Fruit fly (Drosophila melanogaster) whole organism, embryonic: ENCODE results near the gene CG14142.

Experiments used
- Asciz ChIP-seq: fragments of 200-800 bp; sonication (Bioruptor generic); optimal IDR thresholded peaks from 2 replicates; lab custom pipeline; 2017; ENCODE audit warnings: missing biosample characterization, mild to moderate bottlenecking, missing genetic modification characterization, missing genetic modification reagents
- Awh ChIP-seq: fragments of 200-800 bp; sonication (Bioruptor generic); IDR thresholded peaks from 2 replicates; pipeline ENCODE4, ENCODE4 v1.3.6; 2022; ENCODE audit warnings: missing biosample characterization, missing genetic modification characterization
- B-H2 ChIP-seq: fragments of 200-800 bp; sonication (Bioruptor generic); optimal IDR thresholded peaks from 2 replicates; lab custom pipeline; 2018; ENCODE audit warnings: missing biosample characterization, mild to moderate bottlenecking, missing genetic modification characterization
- Blimp-1 ChIP-seq: fragments of 200-800 bp; sonication (Bioruptor generic); optimal IDR thresholded peaks from 3 replicates; lab custom pipeline; 2018; ENCODE audit warnings: missing biosample characterization, missing genetic modification characterization, mild to moderate bottlenecking, moderate library complexity, missing genetic modification reagents
- CG10321 ChIP-seq: fragments of 200-800 bp; sonication (Bioruptor generic); IDR thresholded peaks from 2 replicates; pipeline ENCODE4 v1.3.6; 2022; ENCODE audit warnings: missing biosample characterization, missing genetic modification characterization
- CG10565 ChIP-seq: fragments of 200-800 bp; sonication (Bioruptor generic); optimal IDR thresholded peaks from 3 replicates; lab custom pipeline; 2016; ENCODE audit warnings: missing biosample characterization, mild to moderate bottlenecking, missing genetic modification characterization
- CG11696 ChIP-seq: fragments of 200-800 bp; sonication (Bioruptor generic); IDR thresholded peaks from 2 replicates; pipeline ENCODE4 v1.3.6; 2022; ENCODE audit warnings: missing biosample characterization, missing genetic modification characterization
- CG12769 ChIP-seq: fragments of 200-800 bp; sonication (Bioruptor generic); optimal IDR thresholded peaks from 2 replicates; lab custom pipeline; 2019; ENCODE audit warnings: missing biosample characterization, mild to moderate bottlenecking, missing genetic modification characterization, moderate library complexity
- CG14860 ChIP-seq: fragments of 200-800 bp; sonication (Bioruptor generic); IDR thresholded peaks from 3 replicates; pipeline ENCODE4 v1.3.6; 2022; ENCODE audit warnings: missing biosample characterization, missing genetic modification characterization; ENCODE audit not compliant: partially characterized antibody
- CG15479 ChIP-seq: fragments of 200-800 bp; sonication (Bioruptor generic); optimal IDR thresholded peaks from 3 replicates; lab custom pipeline; 2019; ENCODE audit warnings: missing biosample characterization, mild to moderate bottlenecking, missing genetic modification characterization, moderate library complexity
- CG16779 ChIP-seq: fragments of 200-800 bp; sonication (Bioruptor generic); IDR thresholded peaks from 2 replicates; pipeline ENCODE4 v1.3.6; 2022; ENCODE audit warnings: missing biosample characterization, missing genetic modification characterization
- CG16815 ChIP-seq: fragments of 200-800 bp; sonication (Bioruptor generic); optimal IDR thresholded peaks from 3 replicates; lab custom pipeline; 2017; ENCODE audit warnings: missing biosample characterization, mild to moderate bottlenecking, missing genetic modification characterization
- CG18476 ChIP-seq: fragments of 200-800 bp; sonication (Bioruptor generic); optimal IDR thresholded peaks from 2 replicates; lab custom pipeline; 2016; ENCODE audit warnings: missing biosample characterization, mild to moderate bottlenecking, missing genetic modification characterization
- CG2120 ChIP-seq: fragments of 200-800 bp; sonication (Bioruptor generic); optimal IDR thresholded peaks from 3 replicates; lab custom pipeline; 2016; ENCODE audit warnings: missing biosample characterization, missing genetic modification characterization
- CG2199 ChIP-seq: fragments of 200-800 bp; sonication (Bioruptor generic); IDR thresholded peaks from 3 replicates; pipeline ENCODE4 v1.3.6; 2022; ENCODE audit warnings: missing biosample characterization, missing genetic modification characterization
- CG34422 ChIP-seq: fragments of 200-800 bp; sonication (Bioruptor generic); IDR thresholded peaks from 3 replicates; pipeline ENCODE4 v1.3.6; 2022; ENCODE audit warnings: missing biosample characterization, missing genetic modification characterization
- CG3726 ChIP-seq: fragments of 200-800 bp; sonication (Bioruptor generic); IDR thresholded peaks from 3 replicates; pipeline ENCODE4, ENCODE4 v1.3.6; 2022; ENCODE audit warnings: missing biosample characterization, missing genetic modification characterization
- CG6175 ChIP-seq: fragments of 200-800 bp; sonication (Bioruptor generic); IDR thresholded peaks from 3 replicates; pipeline ENCODE4 v1.3.6; 2022; ENCODE audit warnings: missing biosample characterization, missing genetic modification characterization
- CG6765 ChIP-seq: fragments of 200-800 bp; sonication (Bioruptor generic); optimal IDR thresholded peaks from 3 replicates; lab custom pipeline; 2017; ENCODE audit warnings: missing biosample characterization, mild to moderate bottlenecking, missing genetic modification characterization
- CG7357 ChIP-seq: fragments of 200-800 bp; sonication (Bioruptor generic); IDR thresholded peaks from 3 replicates; pipeline ENCODE4 v1.3.6; 2022; ENCODE audit warnings: missing biosample characterization, missing genetic modification characterization
- CG7928 ChIP-seq: fragments of 200-800 bp; sonication (Bioruptor generic); optimal IDR thresholded peaks from 2 replicates; lab custom pipeline; 2017; ENCODE audit warnings: missing biosample characterization, mild to moderate bottlenecking, missing genetic modification characterization
- CG7963 ChIP-seq: fragments of 200-800 bp; sonication (Bioruptor generic); IDR thresholded peaks from 3 replicates; pipeline ENCODE4 v1.3.6; 2022; ENCODE audit warnings: missing biosample characterization, missing genetic modification characterization; ENCODE audit not compliant: partially characterized antibody
- D19A ChIP-seq: fragments of 200-800 bp; optimal IDR thresholded peaks from 3 replicates; lab custom pipeline; 2019; ENCODE audit warnings: missing biosample characterization, mild to moderate bottlenecking, missing genetic modification characterization, moderate library complexity
- D19B ChIP-seq: fragments of 200-800 bp; sonication (Bioruptor generic); optimal IDR thresholded peaks from 2 replicates; lab custom pipeline; 2017; ENCODE audit warnings: missing biosample characterization, mild to moderate bottlenecking, missing genetic modification characterization
- Drgx ChIP-seq: fragments of 200-800 bp; sonication (Bioruptor generic); IDR thresholded peaks from 2 replicates; pipeline ENCODE4 v1.3.6; 2022; ENCODE audit warnings: missing biosample characterization, missing genetic modification characterization
- E2f1 ChIP-seq: fragments of 200-800 bp; sonication (Bioruptor generic); IDR thresholded peaks from 2 replicates; pipeline ENCODE4 v1.3.6; 2022; ENCODE audit warnings: missing biosample characterization, missing genetic modification characterization
- Ets65A ChIP-seq: fragments of 200-800 bp; sonication (Bioruptor generic); peaks from one replicate; lab custom pipeline; 2016; ENCODE audit warnings: missing biosample characterization, missing genetic modification characterization
- Gsc ChIP-seq: fragments of 200-800 bp; sonication (Bioruptor generic); IDR thresholded peaks from 2 replicates; pipeline ENCODE4 v1.3.6; 2022; ENCODE audit warnings: missing biosample characterization, missing genetic modification characterization
- HLH3B ChIP-seq: fragments of 200-800 bp; sonication (Bioruptor generic); IDR thresholded peaks from 2 replicates; pipeline ENCODE4 v1.3.6; 2022; ENCODE audit warnings: missing biosample characterization, missing genetic modification characterization
- Hey ChIP-seq: fragments of 200-800 bp; sonication (Bioruptor generic); optimal IDR thresholded peaks from 3 replicates; lab custom pipeline; 2018; ENCODE audit warnings: missing biosample characterization, mild to moderate bottlenecking, missing genetic modification characterization
- Jarid2 ChIP-seq: fragments of 200-800 bp; sonication (Bioruptor generic); optimal IDR thresholded peaks from 3 replicates; lab custom pipeline; 2017; ENCODE audit warnings: mild to moderate bottlenecking, missing biosample characterization, missing genetic modification reagents, missing genetic modification characterization
- Med ChIP-seq: fragments of 200-800 bp; sonication (Bioruptor generic); peaks from one replicate; lab custom pipeline; 2016; ENCODE audit warnings: missing biosample characterization, missing genetic modification characterization, mild to moderate bottlenecking, inconsistent platforms, moderate library complexity
- Mrtf ChIP-seq: fragments of 200-800 bp; sonication (Bioruptor generic); IDR thresholded peaks from 3 replicates; pipeline ENCODE4 v1.3.6; 2022; ENCODE audit warnings: missing biosample characterization, missing genetic modification characterization
- Ravus ChIP-seq: fragments of 200-800 bp; sonication (Bioruptor generic); IDR thresholded peaks from 2 replicates; pipeline ENCODE4 v1.3.6; 2022; ENCODE audit warnings: missing biosample characterization, missing genetic modification characterization
- Six4 ChIP-seq: fragments of 200-800 bp; sonication (Bioruptor generic); optimal IDR thresholded peaks from 2 replicates; lab custom pipeline; 2016; ENCODE audit warnings: missing biosample characterization, missing genetic modification characterization
- Xbp1 ChIP-seq: fragments of 200-800 bp; sonication (Bioruptor generic); optimal IDR thresholded peaks from 3 replicates; lab custom pipeline; 2016; ENCODE audit warnings: missing biosample characterization, mild to moderate bottlenecking, missing genetic modification characterization
- Xrp1 ChIP-seq: fragments of 200-800 bp; sonication (Bioruptor generic); IDR thresholded peaks from 2 replicates; pipeline ENCODE4 v1.3.6; 2022; ENCODE audit warnings: missing biosample characterization, missing genetic modification characterization
- dimm ChIP-seq: fragments of 200-800 bp; sonication (Bioruptor generic); IDR thresholded peaks from 2 replicates; pipeline ENCODE4 v1.3.6; 2022; ENCODE audit warnings: missing biosample characterization, missing genetic modification characterization
- dmrt11E ChIP-seq: fragments of 200-800 bp; sonication (Bioruptor generic); optimal IDR thresholded peaks from 3 replicates; lab custom pipeline; 2018; ENCODE audit warnings: missing biosample characterization, mild to moderate bottlenecking, missing genetic modification characterization, moderate library complexity
- dysf ChIP-seq: fragments of 200-800 bp; sonication (Bioruptor generic); IDR thresholded peaks from 3 replicates; pipeline ENCODE4 v1.3.6; 2022; ENCODE audit warnings: missing biosample characterization, missing genetic modification characterization
- fd102C ChIP-seq: fragments of 200-800 bp; sonication (Bioruptor generic); optimal IDR thresholded peaks from 2 replicates; lab custom pipeline; 2018; ENCODE audit warnings: missing biosample characterization, mild to moderate bottlenecking, missing genetic modification characterization, moderate library complexity
- gcm2 ChIP-seq: fragments of 200-800 bp; sonication (Bioruptor generic); optimal IDR thresholded peaks from 2 replicates; lab custom pipeline; 2016; ENCODE audit warnings: missing biosample characterization, missing genetic modification characterization
- grn ChIP-seq: fragments of 200-800 bp; sonication (Bioruptor generic); optimal IDR thresholded peaks from 3 replicates; lab custom pipeline; 2017; ENCODE audit warnings: missing biosample characterization, missing genetic modification characterization
- lola ChIP-seq, 3 experiments: fragments of >200 bp in 2 of 3; fragments of 200-800 bp in 1 of 3; sonication (Bioruptor generic) in 1 of 3; optimal IDR thresholded peaks; 2 replicates each; lab custom pipeline; 2017 to 2019; ENCODE audit warnings: missing biosample characterization in 3 of 3, missing genetic modification characterization in 3 of 3, mild to moderate bottlenecking in 1 of 3, moderate library complexity in 1 of 3
- schlank ChIP-seq: fragments of 200-800 bp; sonication (Bioruptor generic); optimal IDR thresholded peaks from 2 replicates; lab custom pipeline; 2018; ENCODE audit warnings: missing biosample characterization, mild to moderate bottlenecking, missing genetic modification characterization
- sima ChIP-seq: fragments of 200-800 bp; sonication (Bioruptor generic); optimal IDR thresholded peaks from 2 replicates; lab custom pipeline; 2016; ENCODE audit warnings: missing biosample characterization, missing genetic modification characterization
- ssp ChIP-seq: fragments of 200-800 bp; sonication (Bioruptor generic); IDR thresholded peaks from 2 replicates; pipeline ENCODE4 v1.3.6; 2022; ENCODE audit warnings: missing biosample characterization, missing genetic modification characterization
- tx ChIP-seq: fragments of 200-800 bp; sonication (Bioruptor generic); optimal IDR thresholded peaks from 2 replicates; lab custom pipeline; 2016; ENCODE audit warnings: missing biosample characterization, missing genetic modification characterization
- vnd ChIP-seq: fragments of 200-800 bp; sonication (Bioruptor generic); IDR thresholded peaks from 3 replicates; pipeline ENCODE4 v1.3.6; 2022; ENCODE audit warnings: missing biosample characterization, missing genetic modification characterization; ENCODE audit not compliant: partially characterized antibody
- vvl ChIP-seq: fragments of 200-800 bp; sonication (Bioruptor generic); IDR thresholded peaks from 2 replicates; pipeline ENCODE4 v1.3.6; 2022; ENCODE audit warnings: missing biosample characterization, missing genetic modification characterization

CG14142 gene

dm6 chr3L:11173049-11173564, at the start of gene CG14142:
Gene CG14142 (plus strand): TSS chr3L:11173514.
- TF ChIP-seq CG6765 (GFP tag; lab: Kevin White, UChicago): no peak
- no peak for TF ChIP-seq grn (GFP tag; lab: Kevin White, UChicago)
- 0 out of 2 replicates have a peak, but pooled peaks have one; percentile 12 for TF ChIP-seq E2f1 (GFP tag; lab: Robert Waterston, UW)
- TF ChIP-seq vnd (GFP tag; lab: Robert Waterston, UW): no peak
- no peak for TF ChIP-seq CG2199
- TF ChIP-seq CG7928 (GFP tag; lab: Kevin White, UChicago): no peak
- no peak for TF ChIP-seq gcm2 (GFP tag; lab: Kevin White, UChicago)
- no peak for TF ChIP-seq Mrtf
- TF ChIP-seq vvl (GFP tag; lab: Robert Waterston, UW): 0 out of 2 replicates have a peak, but pooled peaks have one; percentile 16
- no peak for TF ChIP-seq CG16815
- TF ChIP-seq schlank (tag; lab: Kevin White, UChicago): no peak
- peak; percentile 39 for TF ChIP-seq Blimp-1 (GFP tag; lab: Kevin White, UChicago)
- TF ChIP-seq CG12769: no peak
- TF ChIP-seq CG10321: no peak
- TF ChIP-seq D19A: no peak
- TF ChIP-seq sima (GFP tag; lab: Kevin White, UChicago): no peak
- no peak for TF ChIP-seq Six4 (GFP tag; lab: Kevin White, UChicago)
- no peak for TF ChIP-seq CG16779
- no peak for TF ChIP-seq CG3726
- TF ChIP-seq tx (GFP tag; lab: Kevin White, UChicago): no peak
- TF ChIP-seq CG2120 (GFP tag; lab: Kevin White, UChicago): peak; percentile 21
- no peak for TF ChIP-seq Jarid2 (GFP tag; lab: Kevin White, UChicago)
- no peak for TF ChIP-seq Gsc
- TF ChIP-seq CG15479 (GFP tag; lab: Kevin White, UChicago): no peak
- no peak for TF ChIP-seq ssp
- TF ChIP-seq Hey (tag; lab: Kevin White, UChicago): no peak
- no peak for TF ChIP-seq dimm (GFP tag; lab: Robert Waterston, UW)
- TF ChIP-seq Drgx (GFP tag; lab: Robert Waterston, UW): peak; percentile 17; the same call in 1 of the 2 replicates
- TF ChIP-seq CG7963 (GFP tag; lab: Robert Waterston, UW): no peak
- TF ChIP-seq CG18476 (GFP tag; lab: Kevin White, UChicago): no peak
- no peak for TF ChIP-seq Asciz
- no peak for TF ChIP-seq CG7357 (GFP tag; lab: Robert Waterston, UW)
- 0 out of 2 replicates have a peak, but pooled peaks have one; percentile 6 for TF ChIP-seq HLH3B (GFP tag; lab: Robert Waterston, UW)
- no peak for TF ChIP-seq D19B (GFP tag; lab: Kevin White, UChicago)
- TF ChIP-seq lola (GFP tag; optimal IDR thresholded peaks at IDR 0.05; lab: Kevin White, UChicago): no peak
- no peak for TF ChIP-seq CG14860 (GFP tag; lab: Robert Waterston, UW)
- TF ChIP-seq Ravus (GFP tag; lab: Robert Waterston, UW): no peak
- 0 out of 2 replicates have a peak, but pooled peaks have one; percentile 10 for TF ChIP-seq Xrp1 (GFP tag; lab: Robert Waterston, UW)
- TF ChIP-seq fd102C (GFP tag; lab: Kevin White, UChicago): no peak
- no peak for TF ChIP-seq Ets65A (GFP tag; lab: Kevin White, UChicago)
- TF ChIP-seq Awh (GFP tag; lab: Robert Waterston, UW): no peak
- peak; percentile 2 for TF ChIP-seq Xbp1
- TF ChIP-seq dmrt11E (tag; lab: Kevin White, UChicago): peak; percentile 8
- TF ChIP-seq CG34422 (GFP tag; lab: Robert Waterston, UW): 0 out of 3 replicates have a peak, but pooled peaks have one; percentile 35
- TF ChIP-seq dysf (GFP tag; lab: Robert Waterston, UW): 0 out of 3 replicates have a peak, but pooled peaks have one; percentile 12
- no peak for TF ChIP-seq CG6175 (GFP tag; lab: Robert Waterston, UW)
- no peak for TF ChIP-seq CG10565
- TF ChIP-seq CG11696 (GFP tag; lab: Robert Waterston, UW): no peak
- no peak for TF ChIP-seq B-H2 (GFP tag; lab: Kevin White, UChicago)
- TF ChIP-seq Med (GFP tag; lab: Kevin White, UChicago): peak; percentile 50
